Fruit fly (Drosophila melanogaster) whole organism, adult: ENCODE results near the gene wry.

Experiments
- CG11617 ChIP-seq: fragments of 200-800 bp; sonication (Bioruptor generic); optimal IDR thresholded peaks from 2 replicates; lab custom pipeline; 2017; ENCODE audit warnings: mild to moderate bottlenecking, missing biosample characterization, missing genetic modification reagents, missing genetic modification characterization
- CG12768 ChIP-seq: fragments of 200-800 bp; sonication (Bioruptor generic); optimal IDR thresholded peaks from 2 replicates; lab custom pipeline; 2017; ENCODE audit warnings: missing biosample characterization, missing genetic modification characterization, mild to moderate bottlenecking, moderate library complexity, missing genetic modification reagents
- CG14711 ChIP-seq: fragments of 200-800 bp; sonication (Bioruptor generic); optimal IDR thresholded peaks from 2 replicates; lab custom pipeline; 2018; ENCODE audit warnings: missing biosample characterization, mild to moderate bottlenecking, missing genetic modification characterization, moderate library complexity
- CG1620 ChIP-seq: fragments of 200-800 bp; sonication (Bioruptor generic); optimal IDR thresholded peaks from 2 replicates; lab custom pipeline; 2016; ENCODE audit warnings: missing biosample characterization, missing genetic modification characterization
- CG33017 ChIP-seq: fragments of 200-800 bp; sonication (Bioruptor generic); optimal IDR thresholded peaks from 2 replicates; lab custom pipeline; 2018; ENCODE audit warnings: missing biosample characterization, mild to moderate bottlenecking, missing genetic modification characterization, moderate library complexity
- CG5204 ChIP-seq: fragments of 200-800 bp; sonication (Bioruptor generic); optimal IDR thresholded peaks from 2 replicates; lab custom pipeline; 2016; ENCODE audit warnings: missing biosample characterization, missing genetic modification characterization
- CG7045 ChIP-seq: fragments of 200-800 bp; sonication (Bioruptor generic); optimal IDR thresholded peaks from 2 replicates; lab custom pipeline; 2017; ENCODE audit warnings: missing biosample characterization, mild to moderate bottlenecking, missing genetic modification characterization
- CG7101 ChIP-seq: fragments of 200-800 bp; sonication (Bioruptor generic); optimal IDR thresholded peaks from 2 replicates; lab custom pipeline; 2018; ENCODE audit warnings: missing biosample characterization, mild to moderate bottlenecking, missing genetic modification characterization, moderate library complexity
- Clk ChIP-seq: fragments of 200-800 bp; sonication (Bioruptor generic); optimal IDR thresholded peaks from 2 replicates; lab custom pipeline; 2017; ENCODE audit warnings: missing biosample characterization, missing genetic modification characterization
- Crg-1 ChIP-seq: fragments of 200-800 bp; sonication (Bioruptor generic); optimal IDR thresholded peaks from 2 replicates; lab custom pipeline; 2016; ENCODE audit warnings: missing biosample characterization, missing genetic modification characterization
- Hr96 ChIP-seq: fragments of 200-800 bp; sonication (Bioruptor generic); optimal IDR thresholded peaks from 2 replicates; lab custom pipeline; 2016; ENCODE audit warnings: missing biosample characterization, missing genetic modification characterization
- Mnt ChIP-seq: fragments of 200-800 bp; sonication (Bioruptor generic); optimal IDR thresholded peaks from 2 replicates; lab custom pipeline; 2016; ENCODE audit warnings: missing biosample characterization, mild to moderate bottlenecking, missing genetic modification characterization
- bab1 ChIP-seq: fragments of 200-800 bp; sonication (Bioruptor generic); optimal IDR thresholded peaks from 3 replicates; lab custom pipeline; 2019; ENCODE audit warnings: missing biosample characterization, mild to moderate bottlenecking, missing genetic modification characterization, moderate library complexity
- cic ChIP-seq: fragments of 200-800 bp; sonication (Bioruptor generic); optimal IDR thresholded peaks from 2 replicates; lab custom pipeline; 2017; ENCODE audit warnings: missing biosample characterization, mild to moderate bottlenecking, missing genetic modification characterization, moderate library complexity
- cnc ChIP-seq, 2 experiments: fragments of >200 bp; optimal IDR thresholded peaks; 2 replicates each; lab custom pipeline; 2017
- kay ChIP-seq: fragments of 200-800 bp; sonication (Bioruptor generic); peaks from one replicate; lab custom pipeline; 2016; ENCODE audit warnings: missing biosample characterization, missing genetic modification characterization, borderline replicate concordance
- ovo ChIP-seq: fragments of 200-800 bp; sonication (Bioruptor generic); optimal IDR thresholded peaks from 2 replicates; lab custom pipeline; 2016; ENCODE audit warnings: missing biosample characterization, missing genetic modification characterization
- pad ChIP-seq: fragments of 200-800 bp; sonication (Bioruptor generic); optimal IDR thresholded peaks from 3 replicates; lab custom pipeline; 2017; ENCODE audit warnings: missing biosample characterization, missing genetic modification characterization, mild to moderate bottlenecking, moderate library complexity, missing genetic modification reagents
- tj ChIP-seq: fragments of 200-800 bp; sonication (Bioruptor generic); optimal IDR thresholded peaks from 3 replicates; lab custom pipeline; 2017; ENCODE audit warnings: missing biosample characterization, mild to moderate bottlenecking, missing genetic modification characterization, moderate library complexity
- toe ChIP-seq: fragments of 200-800 bp; sonication (Bioruptor generic); optimal IDR thresholded peaks from 2 replicates; lab custom pipeline; 2016; ENCODE audit warnings: missing biosample characterization, missing genetic modification characterization

Gene wry

dm6 chr2L:1836238-1836637 is at the start of gene wry:
wry (plus strand) TSS chr2L:1836538.
- TF ChIP-seq CG11617 (no peak), CG33017 (tag; lab: Kevin White, UChicago) (no peak), CG5204 (GFP tag; lab: Kevin White, UChicago) (no peak), tj (GFP tag; lab: Kevin White, UChicago) (no peak), cic (GFP tag; lab: Kevin White, UChicago) (no peak), kay (GFP tag; lab: Kevin White, UChicago) (no peak), pad (GFP tag; lab: Kevin White, UChicago) (no peak), CG7101 (tag; lab: Kevin White, UChicago) (no peak), ovo (GFP tag; lab: Kevin White, UChicago) (no peak), bab1 (GFP tag; lab: Kevin White, UChicago) (no peak), Crg-1 (no peak), toe (GFP tag; lab: Kevin White, UChicago) (no peak), CG1620 (GFP tag; lab: Kevin White, UChicago) (no peak), Clk (GFP tag; lab: Kevin White, UChicago) (no peak), Mnt (GFP tag; lab: Kevin White, UChicago) (no peak), CG7045 (GFP tag; lab: Kevin White, UChicago) (no peak), CG14711 (tag; lab: Kevin White, UChicago) (no peak)

- TF ChIP-seq kay (GFP tag; lab: Kevin White, UChicago) (no peak), CG12768 (GFP tag; lab: Kevin White, UChicago) (no peak), pad (GFP tag; lab: Kevin White, UChicago) (no peak), tj (GFP tag; lab: Kevin White, UChicago) (no peak), cnc (optimal IDR thresholded peaks at IDR 0.05; lab: Kevin White, UChicago) (no peak), CG1620 (GFP tag; lab: Kevin White, UChicago) (no peak), bab1 (GFP tag; lab: Kevin White, UChicago) (no peak), Mnt (GFP tag; lab: Kevin White, UChicago) (no peak), CG33017 (tag; lab: Kevin White, UChicago) (no peak)
Measured at dm6 chr2L:1787929-1788328, 48.4 kb upstream of the wry start.

dm6 chr2L:1790261-1790660 is 46.1 kb upstream of the wry start, which contains the start of gene Gr22d:
Gr22d (minus strand) TSS chr2L:1790361.
- TF ChIP-seq pad (GFP tag; lab: Kevin White, UChicago) (no peak), Hr96 (GFP tag; lab: Kevin White, UChicago) (no peak), CG5204 (GFP tag; lab: Kevin White, UChicago) (no peak), CG1620 (GFP tag; lab: Kevin White, UChicago) (no peak), CG7101 (tag; lab: Kevin White, UChicago) (no peak), CG14711 (tag; lab: Kevin White, UChicago) (no peak), CG11617 (no peak), cnc (optimal IDR thresholded peaks at IDR 0.05; lab: Kevin White, UChicago) (no peak), Clk (GFP tag; lab: Kevin White, UChicago) (no peak), Crg-1 (no peak), CG33017 (tag; lab: Kevin White, UChicago) (no peak), cic (GFP tag; lab: Kevin White, UChicago) (no peak), tj (GFP tag; lab: Kevin White, UChicago) (no peak), kay (GFP tag; lab: Kevin White, UChicago) (no peak)

- TF ChIP-seq CG5204 (GFP tag; lab: Kevin White, UChicago): no peak
Measured at dm6 chr2L:1791723-1792122, 44.6 kb upstream of the wry start, which contains the start of gene Gr22c. Gr22c (minus strand) TSS chr2L:1791823.

- TF ChIP-seq CG7045 (GFP tag; lab: Kevin White, UChicago): no peak
- no peak for TF ChIP-seq cnc (optimal IDR thresholded peaks at IDR 0.05; lab: Kevin White, UChicago)
- TF ChIP-seq toe (GFP tag; lab: Kevin White, UChicago): no peak
- TF ChIP-seq CG7101 (tag; lab: Kevin White, UChicago): no peak
- no peak for TF ChIP-seq CG11617
- TF ChIP-seq bab1 (GFP tag; lab: Kevin White, UChicago): no peak
- TF ChIP-seq cic (GFP tag; lab: Kevin White, UChicago): no peak
- no peak for TF ChIP-seq CG12768 (GFP tag; lab: Kevin White, UChicago)
- TF ChIP-seq Mnt (GFP tag; lab: Kevin White, UChicago): no peak
- TF ChIP-seq pad (GFP tag; lab: Kevin White, UChicago): no peak
- no peak for TF ChIP-seq Crg-1
- no peak for TF ChIP-seq Hr96 (GFP tag; lab: Kevin White, UChicago)
- no peak for TF ChIP-seq CG33017 (tag; lab: Kevin White, UChicago)
- no peak for TF ChIP-seq ovo (GFP tag; lab: Kevin White, UChicago)
- no peak for TF ChIP-seq kay (GFP tag; lab: Kevin White, UChicago)
- no peak for TF ChIP-seq Clk (GFP tag; lab: Kevin White, UChicago)
- no peak for TF ChIP-seq CG5204 (GFP tag; lab: Kevin White, UChicago)
- TF ChIP-seq CG1620 (GFP tag; lab: Kevin White, UChicago): no peak
- TF ChIP-seq tj (GFP tag; lab: Kevin White, UChicago): no peak
- no peak for TF ChIP-seq CG14711 (tag; lab: Kevin White, UChicago)
Measured at dm6 chr2L:1793168-1793567, 43.2 kb upstream of the wry start, which contains the start of gene Gr22b. Gr22b (minus strand) TSS chr2L:1793268.

- TF ChIP-seq CG14711 (tag; lab: Kevin White, UChicago) (no peak), cnc (optimal IDR thresholded peaks at IDR 0.05; lab: Kevin White, UChicago) (no peak), Mnt (GFP tag; lab: Kevin White, UChicago) (no peak), ovo (GFP tag; lab: Kevin White, UChicago) (no peak), tj (GFP tag; lab: Kevin White, UChicago) (no peak), kay (GFP tag; lab: Kevin White, UChicago) (no peak), Clk (GFP tag; lab: Kevin White, UChicago) (no peak), CG11617 (no peak), CG5204 (GFP tag; lab: Kevin White, UChicago) (no peak), CG1620 (GFP tag; lab: Kevin White, UChicago) (no peak), pad (GFP tag; lab: Kevin White, UChicago) (no peak)
Measured at dm6 chr2L:1794817-1795216, 41.5 kb upstream of the wry start, which contains the start of gene Gr22a. Gr22a (minus strand) TSS chr2L:1794917.
